Worm (Caenorhabditis elegans) whole organism, L3 larva: ENCODE measurements around the gene F46C5.4.
A peak's percentile ranks its signal among the peaks of the same experiment; 100 is the strongest.

Source experiments
- R02D3.7 ChIP-seq: fragments of 150-350 bp; optimal IDR thresholded peaks from 2 replicates; lab custom pipeline; 2014; ENCODE audit warnings: missing biosample characterization, missing genetic modification characterization
- ZK546.5 ChIP-seq: sonication (generic microtip); optimal IDR thresholded peaks from 2 replicates; lab custom pipeline; 2017; ENCODE audit warnings: missing biosample characterization, missing genetic modification characterization
- ama-1 ChIP-seq: fragments of 150-350 bp; optimal IDR thresholded peaks from 2 replicates; lab custom pipeline; 2018
- ceh-16 ChIP-seq: sonication (generic microtip); optimal IDR thresholded peaks from 2 replicates; lab custom pipeline; 2017; ENCODE audit warnings: missing biosample characterization, missing genetic modification characterization
- ceh-82 ChIP-seq: fragments of 150-350 bp; optimal IDR thresholded peaks from 2 replicates; lab custom pipeline; 2014; ENCODE audit warnings: missing biosample characterization, missing genetic modification characterization
- ceh-9 ChIP-seq: sonication (generic microtip); optimal IDR thresholded peaks from 2 replicates; lab custom pipeline; 2018; ENCODE audit warnings: missing biosample characterization, missing genetic modification characterization
- daf-12 ChIP-seq: fragments of 150-350 bp; optimal IDR thresholded peaks from 2 replicates; lab custom pipeline; 2014; ENCODE audit warnings: missing biosample characterization, missing genetic modification reagents, missing genetic modification characterization
- elt-1 ChIP-seq: fragments of 150-350 bp; optimal IDR thresholded peaks from 2 replicates; lab custom pipeline; 2014; ENCODE audit warnings: missing biosample characterization, missing genetic modification characterization
- elt-2 ChIP-seq: sonication (generic microtip); optimal IDR thresholded peaks from 2 replicates; lab custom pipeline; 2016; ENCODE audit warnings: missing genetic modification reagents, mild to moderate bottlenecking, missing genetic modification characterization, missing compliant biosample characterization
- elt-3 ChIP-seq, 3 experiments: fragments of 150-350 bp in 1 of 3; sonication (generic microtip) in 2 of 3; optimal IDR thresholded peaks; 2 replicates in 2 of 3; 4 replicates in 1 of 3; lab custom pipeline; 2014 to 2017; ENCODE audit warnings: missing biosample characterization in 3 of 3, missing genetic modification characterization in 3 of 3
- fkh-2 ChIP-seq: fragments of 150-350 bp; optimal IDR thresholded peaks from 2 replicates; lab custom pipeline; 2014; ENCODE audit warnings: missing biosample characterization, missing genetic modification reagents, missing genetic modification characterization
- hmg-11 ChIP-seq: sonication (generic microtip); optimal IDR thresholded peaks from 2 replicates; lab custom pipeline; 2016; ENCODE audit warnings: missing genetic modification characterization, missing compliant biosample characterization
- lin-39 ChIP-seq: fragments of 150-350 bp; optimal IDR thresholded peaks from 2 replicates; lab custom pipeline; 2018; ENCODE audit warnings: missing biosample characterization, missing genetic modification reagents, missing genetic modification characterization
- lsy-12 ChIP-seq: sonication (generic microtip); optimal IDR thresholded peaks from 2 replicates; lab custom pipeline; 2016; ENCODE audit warnings: mild to moderate bottlenecking, missing genetic modification characterization, missing compliant biosample characterization
- mml-1 ChIP-seq: fragments of 150-350 bp; sonication (generic microtip); optimal IDR thresholded peaks from 3 replicates; lab custom pipeline; 2014; ENCODE audit warnings: missing biosample characterization, missing genetic modification characterization
- nhr-11 ChIP-seq: fragments of 150-350 bp; optimal IDR thresholded peaks from 2 replicates; lab custom pipeline; 2014; ENCODE audit warnings: missing biosample characterization, missing genetic modification characterization
- nhr-12 ChIP-seq: fragments of 150-350 bp; optimal IDR thresholded peaks from 2 replicates; lab custom pipeline; 2014; ENCODE audit warnings: missing biosample characterization, missing genetic modification characterization
- nhr-23 ChIP-seq: fragments of 150-350 bp; optimal IDR thresholded peaks from 2 replicates; lab custom pipeline; 2014; ENCODE audit warnings: missing biosample characterization, missing genetic modification reagents, missing genetic modification characterization
- nhr-237 ChIP-seq: fragments of 150-350 bp; optimal IDR thresholded peaks from 2 replicates; lab custom pipeline; 2014; ENCODE audit warnings: missing biosample characterization, missing genetic modification characterization
- nhr-25 ChIP-seq: sonication (generic microtip); optimal IDR thresholded peaks from 2 replicates; lab custom pipeline; 2017; ENCODE audit warnings: missing biosample characterization, missing genetic modification characterization
- nhr-28 ChIP-seq: fragments of 150-350 bp; optimal IDR thresholded peaks from 2 replicates; lab custom pipeline; 2014; ENCODE audit warnings: missing biosample characterization, missing genetic modification characterization
- nhr-43 ChIP-seq: sonication (generic microtip); optimal IDR thresholded peaks from 2 replicates; lab custom pipeline; 2016; ENCODE audit warnings: mild to moderate bottlenecking, missing genetic modification characterization, missing compliant biosample characterization; ENCODE audit not compliant: poor library complexity, severe bottlenecking
- nhr-67 ChIP-seq: fragments of 150-350 bp; optimal IDR thresholded peaks from 2 replicates; lab custom pipeline; 2014; ENCODE audit warnings: missing biosample characterization, missing genetic modification characterization
- nhr-76 ChIP-seq: fragments of 150-350 bp; sonication (generic microtip); optimal IDR thresholded peaks from 5 replicates; lab custom pipeline; 2014; ENCODE audit warnings: missing biosample characterization, missing genetic modification characterization
- nhr-77 ChIP-seq: fragments of 150-350 bp; optimal IDR thresholded peaks from 2 replicates; lab custom pipeline; 2014; ENCODE audit warnings: missing biosample characterization, missing genetic modification characterization
- pha-4 ChIP-seq: fragments of 150-350 bp; optimal IDR thresholded peaks from 2 replicates; lab custom pipeline; 2014; ENCODE audit warnings: missing biosample characterization, missing genetic modification reagents, missing genetic modification characterization
- pqm-1 ChIP-seq: fragments of 150-350 bp; optimal IDR thresholded peaks from 2 replicates; lab custom pipeline; 2017; ENCODE audit warnings: missing biosample characterization, missing genetic modification characterization, inconsistent platforms
- sea-2 ChIP-seq: fragments of 150-350 bp; sonication (generic microtip); optimal IDR thresholded peaks from 4 replicates; lab custom pipeline; 2014; ENCODE audit warnings: missing biosample characterization, missing genetic modification reagents, missing genetic modification characterization
- snpc-4 ChIP-seq: fragments of 150-350 bp; optimal IDR thresholded peaks from 2 replicates; lab custom pipeline; 2014; ENCODE audit warnings: missing biosample characterization, missing genetic modification characterization
- tbx-2 ChIP-seq: sonication (generic microtip); optimal IDR thresholded peaks from 2 replicates; lab custom pipeline; 2016; ENCODE audit warnings: mild to moderate bottlenecking, missing genetic modification characterization, missing compliant biosample characterization
- unc-39 ChIP-seq: sonication (generic microtip); optimal IDR thresholded peaks from 4 replicates; lab custom pipeline; 2017; ENCODE audit warnings: missing biosample characterization, missing genetic modification characterization
- unc-62 ChIP-seq: fragments of 150-350 bp; sonication (generic microtip); optimal IDR thresholded peaks from 4 replicates; lab custom pipeline; 2014; ENCODE audit warnings: missing biosample characterization, missing genetic modification reagents, missing genetic modification characterization
- zag-1 ChIP-seq: fragments of 150-350 bp; optimal IDR thresholded peaks from 2 replicates; lab custom pipeline; 2014; ENCODE audit warnings: missing biosample characterization, missing genetic modification characterization
- ztf-11 ChIP-seq: fragments of 150-350 bp; optimal IDR thresholded peaks from 2 replicates; lab custom pipeline; 2014; ENCODE audit warnings: missing biosample characterization, missing genetic modification characterization
- ztf-4 ChIP-seq: fragments of 150-350 bp; optimal IDR thresholded peaks from 2 replicates; lab custom pipeline; 2014; ENCODE audit warnings: missing biosample characterization, missing genetic modification characterization

Gene F46C5.4

DNA sequence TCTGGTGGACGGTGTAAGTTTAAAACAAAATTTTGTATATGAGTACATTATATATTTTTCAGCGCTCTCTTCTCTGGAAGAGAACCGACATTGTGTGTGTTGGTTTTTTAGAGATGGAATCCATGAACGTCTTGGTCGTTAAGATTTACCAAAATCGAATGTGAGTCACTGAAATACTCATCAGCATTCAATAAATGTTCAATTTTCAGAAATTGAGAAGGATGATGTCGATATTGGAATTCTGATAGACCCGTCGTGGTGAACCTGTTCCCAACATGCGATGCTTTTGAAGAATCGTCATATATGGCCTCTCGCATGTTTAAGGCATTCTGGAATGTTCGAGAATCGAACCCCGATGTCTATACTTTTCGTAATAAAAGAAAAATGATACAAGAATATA is 47.1 kb upstream of the F46C5.4 start:
- TF ChIP-seq snpc-4 (tag; lab: Kevin White, UChicago) = no peak
- no peak for TF ChIP-seq mml-1 (tag; lab: Kevin White, UChicago)
- TF ChIP-seq pha-4 (tag; lab: Kevin White, UChicago) = no peak
- peak; percentile 21 for TF ChIP-seq lsy-12
- TF ChIP-seq, all 47 proteins: peak for 1

DNA sequence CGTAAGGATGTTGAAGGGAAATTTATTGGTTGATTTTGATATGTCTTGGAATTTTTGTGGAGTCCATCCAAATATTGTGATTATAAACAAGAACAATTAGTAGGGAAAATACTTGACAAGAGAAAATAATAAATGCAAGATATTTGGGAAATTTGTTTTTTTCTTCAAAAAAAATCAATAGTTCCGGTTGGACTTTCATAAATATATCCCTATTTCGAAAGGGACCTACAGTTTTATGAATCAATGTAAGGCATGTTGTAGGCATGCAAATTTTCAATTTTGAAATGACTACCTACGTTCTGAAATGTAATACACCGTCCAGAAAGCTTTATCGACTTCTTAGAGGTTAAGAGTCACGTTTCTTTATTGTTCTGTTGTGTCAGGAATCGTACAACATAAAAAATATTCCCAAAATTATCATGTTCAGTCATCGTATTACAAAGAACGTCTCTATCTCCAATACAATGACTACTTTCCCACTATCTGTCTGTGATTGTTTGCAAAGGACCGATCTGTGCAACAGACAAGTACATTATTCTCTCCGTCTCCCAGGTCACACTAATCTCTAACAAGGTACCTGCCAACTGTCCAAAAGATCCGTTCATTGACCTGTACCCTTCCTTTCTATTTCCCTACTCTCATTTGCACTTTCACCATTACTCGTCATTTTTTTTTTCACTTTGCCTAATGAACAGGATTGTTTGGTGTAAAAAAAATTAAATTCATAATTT is 45.9 kb upstream of the F46C5.4 start, which contains the start of gene F07H5.13:
Gene F07H5.13 (plus strand): TSS at position 730 of the 731 bp plus-strand sequence.
- TF ChIP-seq lsy-12 (peak; percentile 70), nhr-25 (peak; percentile 58), unc-62 (no peak), elt-1 (tag; lab: Kevin White, UChicago) (peak; percentile 2), nhr-12 (tag; lab: Kevin White, UChicago) (no peak), ama-1 (lab: Kevin White, UChicago) (peak; percentile 94), tbx-2 (peak; percentile 52), nhr-23 (tag; lab: Kevin White, UChicago) (peak; percentile 17), nhr-77 (tag; lab: Kevin White, UChicago) (peak; percentile 17), pha-4 (tag; lab: Kevin White, UChicago) (peak; percentile 30), nhr-43 (tag; lab: Kevin White, UChicago) (peak; percentile 87), lin-39 (tag; lab: Kevin White, UChicago) (no peak), elt-2 (tag; lab: Kevin White, UChicago) (peak; percentile 48), ztf-4 (tag; lab: Kevin White, UChicago) (peak; percentile 71)

DNA sequence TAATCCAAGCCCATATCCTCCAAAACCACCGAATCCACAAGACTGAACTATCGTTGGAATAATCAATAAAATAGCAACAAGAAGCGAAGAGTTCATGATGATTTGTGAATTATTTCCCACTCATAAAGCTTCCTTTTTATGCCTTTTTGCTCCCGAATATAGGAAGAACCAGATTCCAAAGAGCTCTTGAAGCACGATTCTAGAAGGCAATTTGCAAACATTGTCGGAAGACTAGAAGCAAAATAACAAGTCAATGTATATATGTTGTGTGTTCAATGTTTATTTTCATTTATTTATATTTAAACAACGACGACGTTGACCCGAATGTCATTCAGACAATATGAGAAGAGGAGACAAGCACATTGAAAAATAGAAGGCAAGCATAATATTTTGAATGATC is 43.2 kb upstream of the F46C5.4 start, which contains the start of gene idpa-2:
Gene idpa-2 (minus strand): TSS at position 101 of the 400 bp plus-strand sequence.
- TF ChIP-seq nhr-28 (tag; lab: Kevin White, UChicago) = no peak
- no peak for TF ChIP-seq nhr-76 (tag; lab: Kevin White, UChicago)
- no peak for TF ChIP-seq sea-2 (GFP tag; lab: Kevin White, UChicago)
- no peak for TF ChIP-seq elt-2 (tag; lab: Kevin White, UChicago)
- no peak for TF ChIP-seq ZK546.5 (tag; lab: Kevin White, UChicago)
- no peak for TF ChIP-seq pqm-1 (tag; lab: Kevin White, UChicago)
- no peak for TF ChIP-seq zag-1 (tag; lab: Kevin White, UChicago)
- no peak for TF ChIP-seq pha-4 (tag; lab: Kevin White, UChicago)
- no peak for TF ChIP-seq ceh-16 (tag; lab: Kevin White, UChicago)
- TF ChIP-seq nhr-23 (tag; lab: Kevin White, UChicago) = no peak
- no peak for TF ChIP-seq hmg-11
- TF ChIP-seq nhr-11 (tag; lab: Kevin White, UChicago) = no peak
- TF ChIP-seq nhr-67 = no peak
- TF ChIP-seq daf-12 (tag; lab: Kevin White, UChicago) = no peak
- TF ChIP-seq unc-39 (tag; lab: Kevin White, UChicago) = no peak
- TF ChIP-seq ceh-82 (tag; lab: Kevin White, UChicago) = no peak
- no peak for TF ChIP-seq R02D3.7
- no peak for TF ChIP-seq mml-1 (tag; lab: Kevin White, UChicago)
- TF ChIP-seq ceh-9 (tag; lab: Kevin White, UChicago) = no peak

DNA sequence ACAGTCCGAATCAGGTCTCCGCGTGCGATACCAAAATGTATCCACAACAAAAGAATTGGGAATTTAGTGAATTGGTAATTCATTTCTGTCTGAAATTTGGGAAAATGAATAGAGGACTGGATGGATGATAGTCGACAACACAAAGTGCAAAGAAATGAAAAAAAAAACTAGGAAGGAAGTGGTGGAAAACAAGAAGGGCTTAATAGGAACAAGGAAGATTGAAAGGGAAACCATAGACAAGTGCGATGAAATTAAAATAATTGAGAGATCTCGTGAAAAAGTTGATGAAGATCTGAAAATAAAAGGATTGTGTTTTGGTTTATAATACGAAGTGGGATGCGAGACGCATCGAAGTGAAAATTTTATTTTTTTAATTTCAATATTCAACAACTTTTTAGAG is 41.8 kb upstream of the F46C5.4 start, which contains the start of gene F07H5.7:
Gene F07H5.7 (minus strand): TSS at position 101 of the 400 bp plus-strand sequence.
- TF ChIP-seq elt-3 (tag; optimal IDR thresholded peaks at IDR 0.05; lab: Kevin White, UChicago) (no peak), lsy-12 (no peak), nhr-237 (tag; lab: Kevin White, UChicago) (no peak), ztf-11 (tag; lab: Kevin White, UChicago) (no peak), fkh-2 (tag; lab: Kevin White, UChicago) (no peak)
- TF ChIP-seq, all 47 proteins: peak for 0
